Fruit fly (Drosophila melanogaster): Measurements from ENCODE around the gene Inx3.

The Inx3 gene

dm6 chr3R:28805164-28805563 lies 54.1 kb downstream of the Inx3 start:
- TF ChIP-seq Crg-1 (GFP tag; optimal IDR thresholded peaks at IDR 0.05) (no peak), Mnt (GFP tag; optimal IDR thresholded peaks at IDR 0.05) (no peak), CG14711 (tag; optimal IDR thresholded peaks at IDR 0.05) (no peak), tj (GFP tag; optimal IDR thresholded peaks at IDR 0.05) (no peak), toe (GFP tag; optimal IDR thresholded peaks at IDR 0.05) (no peak), CG1620 (GFP tag; optimal IDR thresholded peaks at IDR 0.05) (no peak), kay (GFP tag; ENCODE audit: borderline replicate concordance) (no peak)
